Worm (Caenorhabditis elegans) whole organism, L2 larva: ENCODE data around the gene gcc-2.

Experiments used
- C34F6.9 ChIP-seq: fragments of 150-350 bp; optimal IDR thresholded peaks from 2 replicates; lab custom pipeline; 2014; ENCODE audit warnings: missing biosample characterization, missing genetic modification characterization
- F13H6.1 ChIP-seq: sonication (generic microtip); optimal IDR thresholded peaks from 2 replicates; lab custom pipeline; 2016; ENCODE audit warnings: missing genetic modification characterization, missing compliant biosample characterization
- R02D3.7 ChIP-seq: fragments of 150-350 bp; optimal IDR thresholded peaks from 2 replicates; lab custom pipeline; 2014; ENCODE audit warnings: missing biosample characterization, missing genetic modification characterization
- Y55F3AM.14 ChIP-seq: fragments of 200-800 bp; sonication (Bioruptor generic); optimal IDR thresholded peaks from 2 replicates; lab custom pipeline; 2018; ENCODE audit warnings: mild to moderate bottlenecking, missing genetic modification characterization, missing compliant biosample characterization
- ZK546.5 ChIP-seq: sonication (generic microtip); optimal IDR thresholded peaks from 2 replicates; lab custom pipeline; 2017; ENCODE audit warnings: missing biosample characterization, missing genetic modification characterization
- alr-1 ChIP-seq: fragments of 150-350 bp; optimal IDR thresholded peaks from 2 replicates; lab custom pipeline; 2014; ENCODE audit warnings: missing biosample characterization, missing genetic modification characterization
- aly-2 ChIP-seq: fragments of 150-350 bp; optimal IDR thresholded peaks from 2 replicates; lab custom pipeline; 2014; ENCODE audit warnings: missing biosample characterization, missing genetic modification characterization
- ama-1 ChIP-seq: fragments of 150-350 bp; optimal IDR thresholded peaks from 2 replicates; lab custom pipeline; 2018; ENCODE audit warnings: inconsistent platforms
- blmp-1 ChIP-seq: sonication (generic microtip); optimal IDR thresholded peaks from 2 replicates; lab custom pipeline; 2017; ENCODE audit warnings: missing genetic modification characterization, mild to moderate bottlenecking, missing compliant biosample characterization, antibody characterized with exemption, moderate library complexity; ENCODE audit not compliant: insufficient read depth
- ceh-16 ChIP-seq: fragments of 150-350 bp; optimal IDR thresholded peaks from 2 replicates; lab custom pipeline; 2014; ENCODE audit warnings: missing biosample characterization, missing genetic modification characterization
- ceh-82 ChIP-seq: fragments of 150-350 bp; optimal IDR thresholded peaks from 2 replicates; lab custom pipeline; 2014; ENCODE audit warnings: missing biosample characterization, missing genetic modification characterization
- crh-2 ChIP-seq: sonication (generic microtip); optimal IDR thresholded peaks from 2 replicates; lab custom pipeline; 2017; ENCODE audit warnings: missing biosample characterization, missing genetic modification characterization
- dmd-4 ChIP-seq: sonication (generic microtip); optimal IDR thresholded peaks from 2 replicates; lab custom pipeline; 2017; ENCODE audit warnings: missing biosample characterization, missing genetic modification characterization
- egl-27 ChIP-seq: sonication (generic microtip); optimal IDR thresholded peaks from 3 replicates; lab custom pipeline; 2017; ENCODE audit warnings: missing biosample characterization, missing genetic modification reagents, missing genetic modification characterization
- elt-1 ChIP-seq: fragments of 150-350 bp; optimal IDR thresholded peaks from 2 replicates; lab custom pipeline; 2014; ENCODE audit warnings: missing biosample characterization, missing genetic modification characterization
- elt-3 ChIP-seq: sonication (generic microtip); optimal IDR thresholded peaks from 2 replicates; lab custom pipeline; 2017; ENCODE audit warnings: missing biosample characterization, missing genetic modification characterization
- fos-1 ChIP-seq: fragments of 150-350 bp; optimal IDR thresholded peaks from 2 replicates; lab custom pipeline; 2014; ENCODE audit warnings: missing biosample characterization, missing genetic modification characterization
- gmeb-1 ChIP-seq: fragments of 150-350 bp; optimal IDR thresholded peaks from 2 replicates; lab custom pipeline; 2014; ENCODE audit warnings: missing biosample characterization, missing genetic modification characterization
- lin-11 ChIP-seq: fragments of 150-350 bp; sonication (generic microtip); optimal IDR thresholded peaks from 2 replicates; lab custom pipeline; 2014; ENCODE audit warnings: missing biosample characterization, missing genetic modification characterization, inconsistent platforms, mixed read lengths
- lin-13 ChIP-seq: fragments of 150-350 bp; optimal IDR thresholded peaks from 2 replicates; lab custom pipeline; 2014; ENCODE audit warnings: missing biosample characterization, missing genetic modification reagents, missing genetic modification characterization
- lin-39 ChIP-seq: fragments of 150-350 bp; optimal IDR thresholded peaks from 2 replicates; lab custom pipeline; 2014; ENCODE audit warnings: missing biosample characterization, missing genetic modification reagents, missing genetic modification characterization
- lsy-2 ChIP-seq, 2 experiments: fragments of 150-350 bp in 1 of 2; sonication (generic microtip) in 1 of 2; optimal IDR thresholded peaks; 2 replicates each; lab custom pipeline; 2014 to 2017; ENCODE audit warnings: missing biosample characterization in 2 of 2, missing genetic modification characterization in 2 of 2
- mab-5 ChIP-seq: fragments of 150-350 bp; optimal IDR thresholded peaks from 2 replicates; lab custom pipeline; 2014; ENCODE audit warnings: missing biosample characterization, missing genetic modification characterization
- mbf-1 ChIP-seq: sonication (generic microtip); optimal IDR thresholded peaks from 2 replicates; lab custom pipeline; 2017; ENCODE audit warnings: missing biosample characterization, missing genetic modification characterization
- mdl-1 ChIP-seq, 2 experiments: fragments of 150-350 bp in 1 of 2; sonication (generic microtip) in 1 of 2; optimal IDR thresholded peaks; 2 replicates each; lab custom pipeline; 2017; ENCODE audit warnings: missing biosample characterization in 2 of 2, missing genetic modification characterization in 2 of 2
- nhr-10 ChIP-seq: sonication (generic microtip); optimal IDR thresholded peaks from 2 replicates; lab custom pipeline; 2017; ENCODE audit warnings: missing biosample characterization, missing genetic modification characterization
- nhr-11 ChIP-seq: fragments of 150-350 bp; optimal IDR thresholded peaks from 2 replicates; lab custom pipeline; 2014; ENCODE audit warnings: missing biosample characterization, missing genetic modification characterization
- nhr-12 ChIP-seq: fragments of 150-350 bp; optimal IDR thresholded peaks from 2 replicates; lab custom pipeline; 2014; ENCODE audit warnings: missing biosample characterization, missing genetic modification characterization
- nhr-129 ChIP-seq: fragments of 150-350 bp; optimal IDR thresholded peaks from 2 replicates; lab custom pipeline; 2014; ENCODE audit warnings: missing biosample characterization, missing genetic modification characterization
- nhr-21 ChIP-seq: fragments of 150-350 bp; optimal IDR thresholded peaks from 2 replicates; lab custom pipeline; 2014; ENCODE audit warnings: missing biosample characterization, missing genetic modification characterization
- nhr-23 ChIP-seq: fragments of 150-350 bp; optimal IDR thresholded peaks from 2 replicates; lab custom pipeline; 2014; ENCODE audit warnings: missing biosample characterization, missing genetic modification reagents, missing genetic modification characterization
- nhr-237 ChIP-seq: fragments of 150-350 bp; optimal IDR thresholded peaks from 2 replicates; lab custom pipeline; 2014; ENCODE audit warnings: missing biosample characterization, missing genetic modification characterization
- nhr-25 ChIP-seq: fragments of 150-350 bp; sonication (generic microtip); optimal IDR thresholded peaks from 3 replicates; lab custom pipeline; 2014; ENCODE audit warnings: missing biosample characterization, missing genetic modification characterization
- nhr-6 ChIP-seq: fragments of 150-350 bp; optimal IDR thresholded peaks from 2 replicates; lab custom pipeline; 2014; ENCODE audit warnings: missing biosample characterization, missing genetic modification characterization
- nhr-77 ChIP-seq: fragments of 150-350 bp; optimal IDR thresholded peaks from 2 replicates; lab custom pipeline; 2014; ENCODE audit warnings: missing biosample characterization, missing genetic modification characterization
- peb-1 ChIP-seq: fragments of 150-350 bp; optimal IDR thresholded peaks from 2 replicates; lab custom pipeline; 2014; ENCODE audit warnings: missing biosample characterization, missing genetic modification characterization
- sem-4 ChIP-seq: fragments of 150-350 bp; optimal IDR thresholded peaks from 2 replicates; lab custom pipeline; 2014; ENCODE audit warnings: missing biosample characterization, missing genetic modification reagents, missing genetic modification characterization
- skn-1 ChIP-seq: sonication (generic microtip); optimal IDR thresholded peaks from 2 replicates; lab custom pipeline; 2017; ENCODE audit warnings: missing biosample characterization, missing genetic modification characterization
- sma-3 ChIP-seq: sonication (generic microtip); optimal IDR thresholded peaks from 2 replicates; lab custom pipeline; 2016; ENCODE audit warnings: missing genetic modification reagents, missing genetic modification characterization, missing compliant biosample characterization
- sma-9 ChIP-seq, 2 experiments: fragments of 150-350 bp in 1 of 2; sonication (generic microtip) in 1 of 2; optimal IDR thresholded peaks; 2 replicates each; lab custom pipeline; 2014 to 2016; ENCODE audit warnings: missing genetic modification characterization in 2 of 2, mild to moderate bottlenecking in 1 of 2, missing biosample characterization in 1 of 2, missing compliant biosample characterization in 1 of 2, missing genetic modification reagents in 1 of 2, moderate library complexity in 1 of 2
- snpc-4 ChIP-seq: fragments of 150-350 bp; optimal IDR thresholded peaks from 2 replicates; lab custom pipeline; 2014; ENCODE audit warnings: missing biosample characterization, missing genetic modification characterization
- unc-39 ChIP-seq: fragments of 150-350 bp; optimal IDR thresholded peaks from 2 replicates; lab custom pipeline; 2014; ENCODE audit warnings: missing biosample characterization, missing genetic modification characterization
- unc-55 ChIP-seq: fragments of 150-350 bp; sonication (generic microtip); optimal IDR thresholded peaks from 3 replicates; lab custom pipeline; 2014; ENCODE audit warnings: missing biosample characterization, missing genetic modification reagents, missing genetic modification characterization
- unc-62 ChIP-seq: fragments of 150-350 bp; optimal IDR thresholded peaks from 2 replicates; lab custom pipeline; 2014; ENCODE audit warnings: missing biosample characterization, missing genetic modification reagents, missing genetic modification characterization
- zag-1 ChIP-seq: fragments of 150-350 bp; optimal IDR thresholded peaks from 2 replicates; lab custom pipeline; 2014; ENCODE audit warnings: missing biosample characterization, missing genetic modification characterization
- ztf-1 ChIP-seq: fragments of 200-800 bp; sonication (Bioruptor generic); conservative IDR thresholded peaks from 2 replicates; pipeline ENCODE4 v1.3.6; 2022; ENCODE audit warnings: missing genetic modification characterization, missing compliant biosample characterization
- ztf-11 ChIP-seq: sonication (generic microtip); optimal IDR thresholded peaks from 2 replicates; lab custom pipeline; 2017; ENCODE audit warnings: missing biosample characterization, missing genetic modification characterization
- ztf-4 ChIP-seq: fragments of 150-350 bp; optimal IDR thresholded peaks from 2 replicates; lab custom pipeline; 2014; ENCODE audit warnings: missing biosample characterization, missing genetic modification characterization

Gene gcc-2

ce11 chrIII:9768023-9768422 is 6.1 kb upstream of the gcc-2 start:
- TF ChIP-seq mbf-1 (tag; lab: Kevin White, UChicago): no peak

ce11 chrIII:9767095-9767494 is 5.2 kb upstream of the gcc-2 start:
- TF ChIP-seq nhr-6 (tag; lab: Kevin White, UChicago) (no peak), aly-2 (no peak), mdl-1 (tag; optimal IDR thresholded peaks at IDR 0.05; lab: Kevin White, UChicago) (no peak), unc-39 (no peak), ceh-82 (no peak), sma-9 (GFP tag; optimal IDR thresholded peaks at IDR 0.05; lab: Kevin White, UChicago) (no peak), sma-9 (tag; optimal IDR thresholded peaks at IDR 0.05; lab: Kevin White, UChicago) (no peak), snpc-4 (tag; lab: Kevin White, UChicago) (no peak), C34F6.9 (tag; lab: Kevin White, UChicago) (no peak), ztf-1 (GFP tag; lab: Robert Waterston, UW) (no peak), fos-1 (tag; lab: Kevin White, UChicago) (no peak), sma-3 (no peak), lin-39 (tag; lab: Kevin White, UChicago) (no peak), ztf-11 (tag; lab: Kevin White, UChicago) (no peak), sem-4 (tag; lab: Kevin White, UChicago) (no peak), lsy-2 (tag; optimal IDR thresholded peaks at IDR 0.05; lab: Kevin White, UChicago) (no peak)

ce11 chrIII:9766175-9766574 is 4.2 kb upstream of the gcc-2 start, which contains the start of gene cbp-1:
Gene cbp-1, plus strand, starts transcription at chrIII:9766509.
- TF ChIP-seq ztf-4 (tag; lab: Kevin White, UChicago) (no peak), blmp-1 (tag; lab: Kevin White, UChicago) (no peak), nhr-129 (tag; lab: Kevin White, UChicago) (peak; percentile 53), ama-1 (no peak), ceh-16 (tag; lab: Kevin White, UChicago) (no peak), mbf-1 (tag; lab: Kevin White, UChicago) (no peak), mdl-1 (tag; optimal IDR thresholded peaks at IDR 0.05; lab: Kevin White, UChicago) (no peak), lin-39 (tag; lab: Kevin White, UChicago) (no peak), nhr-23 (tag; lab: Kevin White, UChicago) (no peak), nhr-6 (tag; lab: Kevin White, UChicago) (peak; percentile 14), zag-1 (tag; lab: Kevin White, UChicago) (no peak), snpc-4 (tag; lab: Kevin White, UChicago) (peak; percentile 17), lin-13 (GFP tag; lab: Kevin White, UChicago) (no peak), lsy-2 (tag; optimal IDR thresholded peaks at IDR 0.05; lab: Kevin White, UChicago) (peak; percentile 49 to 78), nhr-12 (tag; lab: Kevin White, UChicago) (no peak), alr-1 (no peak), lin-11 (tag; lab: Kevin White, UChicago) (no peak), sma-9 (GFP tag; optimal IDR thresholded peaks at IDR 0.05; lab: Kevin White, UChicago) (peak; percentile 67), sma-9 (tag; optimal IDR thresholded peaks at IDR 0.05; lab: Kevin White, UChicago) (no peak), nhr-77 (tag; lab: Kevin White, UChicago) (no peak), C34F6.9 (tag; lab: Kevin White, UChicago) (peak; percentile 68), gmeb-1 (tag; lab: Kevin White, UChicago) (no peak), dmd-4 (no peak), nhr-11 (no peak), crh-2 (tag; lab: Kevin White, UChicago) (peak; percentile 67), ztf-11 (tag; lab: Kevin White, UChicago) (no peak), mab-5 (no peak), nhr-10 (tag; lab: Kevin White, UChicago) (no peak), skn-1 (tag; lab: Kevin White, UChicago) (no peak), sem-4 (tag; lab: Kevin White, UChicago) (no peak), elt-1 (tag; lab: Kevin White, UChicago) (no peak), nhr-237 (tag; lab: Kevin White, UChicago) (no peak), unc-55 (GFP tag; lab: Kevin White, UChicago) (peak; percentile 52), nhr-21 (tag; lab: Kevin White, UChicago) (no peak), nhr-25 (tag; lab: Kevin White, UChicago) (peak; percentile 29), sma-3 (no peak), peb-1 (tag; lab: Kevin White, UChicago) (no peak), Y55F3AM.14 (no peak), R02D3.7 (tag; lab: Kevin White, UChicago) (no peak), aly-2 (no peak), fos-1 (tag; lab: Kevin White, UChicago) (peak; percentile 15), F13H6.1 (tag; lab: Kevin White, UChicago) (peak; percentile 22), ztf-1 (GFP tag; lab: Robert Waterston, UW) (no peak), unc-39 (no peak), ZK546.5 (tag; lab: Kevin White, UChicago) (no peak), ceh-82 (no peak), unc-62 (GFP tag; lab: Kevin White, UChicago) (no peak), egl-27 (tag; lab: Kevin White, UChicago) (no peak), elt-3 (tag; lab: Kevin White, UChicago) (no peak)
